Worm (Caenorhabditis elegans) whole organism, midembryonic: Measurements from ENCODE around the gene C17E7.9.

ENCODE experiments used
- T22C8.4 ChIP-seq: fragments of 200-800 bp; sonication (Bioruptor generic); IDR thresholded peaks from 2 replicates; pipeline ENCODE4 v1.3.6; 2022; ENCODE audit warnings: missing genetic modification characterization, missing compliant biosample characterization
- cog-1 ChIP-seq: sonication (generic microtip); optimal IDR thresholded peaks from 2 replicates; lab custom pipeline; 2016; ENCODE audit warnings: missing genetic modification characterization, missing compliant biosample characterization
- klf-2 ChIP-seq: fragments of 200-800 bp; sonication (Bioruptor generic); conservative IDR thresholded peaks from 2 replicates; pipeline ENCODE4 v1.3.6; 2022; ENCODE audit warnings: missing genetic modification reagents, missing genetic modification characterization, missing compliant biosample characterization
- med-1 ChIP-seq: sonication (generic microtip); optimal IDR thresholded peaks from 2 replicates; lab custom pipeline; 2017; ENCODE audit warnings: missing genetic modification characterization, mild to moderate bottlenecking, missing compliant biosample characterization, antibody characterized with exemption, missing genetic modification reagents; ENCODE audit not compliant: insufficient read depth
- tab-1 ChIP-seq: fragments of 200-800 bp; sonication (Bioruptor generic); IDR thresholded peaks from 2 replicates; pipeline ENCODE4 v1.3.6; 2022; ENCODE audit warnings: missing genetic modification characterization, missing compliant biosample characterization

DNA sequence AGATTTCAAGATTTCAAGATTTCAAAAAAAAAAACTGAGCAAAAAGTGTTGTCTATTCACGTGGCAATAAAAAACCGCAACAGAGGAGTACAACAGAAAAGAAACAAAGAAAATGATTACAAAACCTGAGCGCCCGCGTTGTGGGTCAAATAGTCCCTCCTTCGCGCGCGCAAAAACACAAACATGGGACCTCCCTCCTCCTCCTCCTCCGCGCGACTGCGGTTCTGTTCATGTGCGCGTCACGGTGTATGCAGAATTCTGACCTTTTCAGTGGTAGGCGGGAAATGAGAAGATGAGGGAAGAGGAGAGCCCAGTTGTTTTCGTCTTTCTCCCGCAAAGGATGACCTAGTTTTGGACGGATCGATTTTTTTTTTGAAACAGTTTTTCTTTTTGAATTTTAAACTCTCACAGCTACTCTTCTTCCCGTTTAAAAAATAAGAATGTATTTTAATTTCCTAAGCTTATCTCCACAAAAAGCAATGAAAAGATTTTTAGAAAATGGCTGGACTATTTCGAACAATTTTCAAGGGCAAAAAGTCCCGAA lies 1.8 kb upstream of the C17E7.9 start, which contains the start of gene C17E7.4:
- no peak for TF ChIP-seq med-1 (GFP tag; lab: Kevin White, UChicago)
- TF ChIP-seq cog-1 = no peak
- no peak for TF ChIP-seq T22C8.4 (GFP tag; lab: Robert Waterston, UW)
- TF ChIP-seq klf-2 = no peak
- no peak for TF ChIP-seq tab-1 (GFP tag; lab: Robert Waterston, UW)
